Worm (Caenorhabditis elegans) whole organism, L3 larva: Measurements from ENCODE around the gene shn-1.
A peak's percentile ranks its signal among the peaks of the same experiment; 100 is the strongest.

Experiments
- daf-12 ChIP-seq: fragments of 150-350 bp; optimal IDR thresholded peaks from 2 replicates; lab custom pipeline; 2014; ENCODE audit warnings: missing biosample characterization, missing genetic modification reagents, missing genetic modification characterization
- elt-2 ChIP-seq: sonication (generic microtip); optimal IDR thresholded peaks from 2 replicates; lab custom pipeline; 2016; ENCODE audit warnings: missing genetic modification reagents, mild to moderate bottlenecking, missing genetic modification characterization, missing compliant biosample characterization
- mml-1 ChIP-seq: fragments of 150-350 bp; sonication (generic microtip); optimal IDR thresholded peaks from 3 replicates; lab custom pipeline; 2014; ENCODE audit warnings: missing biosample characterization, missing genetic modification characterization
- nhr-11 ChIP-seq: fragments of 150-350 bp; optimal IDR thresholded peaks from 2 replicates; lab custom pipeline; 2014; ENCODE audit warnings: missing biosample characterization, missing genetic modification characterization
- pha-4 ChIP-seq: fragments of 150-350 bp; optimal IDR thresholded peaks from 2 replicates; lab custom pipeline; 2014; ENCODE audit warnings: missing biosample characterization, missing genetic modification reagents, missing genetic modification characterization
- zag-1 ChIP-seq: fragments of 150-350 bp; optimal IDR thresholded peaks from 2 replicates; lab custom pipeline; 2014; ENCODE audit warnings: missing biosample characterization, missing genetic modification characterization
- ztf-11 ChIP-seq: fragments of 150-350 bp; optimal IDR thresholded peaks from 2 replicates; lab custom pipeline; 2014; ENCODE audit warnings: missing biosample characterization, missing genetic modification characterization
- ztf-4 ChIP-seq: fragments of 150-350 bp; optimal IDR thresholded peaks from 2 replicates; lab custom pipeline; 2014; ENCODE audit warnings: missing biosample characterization, missing genetic modification characterization

- TF ChIP-seq daf-12 (tag; lab: Kevin White, UChicago) (no peak), nhr-11 (tag; lab: Kevin White, UChicago) (no peak), ztf-11 (tag; lab: Kevin White, UChicago) (no peak), ztf-4 (tag; lab: Kevin White, UChicago) (no peak), mml-1 (tag; lab: Kevin White, UChicago) (no peak), pha-4 (tag; lab: Kevin White, UChicago) (peak; percentile 68), zag-1 (tag; lab: Kevin White, UChicago) (no peak), elt-2 (peak; percentile 80)
Measured at ce11 chrII:11418476-11418875, 27.7 kb upstream of the shn-1 start.
